Fruit fly (Drosophila melanogaster) whole organism, embryonic: Measurements from ENCODE around the gene HtrA2.

ENCODE experiments used
- CG10267 ChIP-seq: fragments of 200-800 bp; sonication (Bioruptor generic); optimal IDR thresholded peaks from 2 replicates; lab custom pipeline; 2018; ENCODE audit warnings: missing biosample characterization, mild to moderate bottlenecking, missing genetic modification characterization, moderate library complexity
- CG10431 ChIP-seq: fragments of 200-800 bp; sonication (Bioruptor generic); optimal IDR thresholded peaks from 3 replicates; lab custom pipeline; 2018; ENCODE audit warnings: missing biosample characterization, mild to moderate bottlenecking, missing genetic modification characterization
- CG10979 ChIP-seq: fragments of 200-800 bp; sonication (Bioruptor generic); optimal IDR thresholded peaks from 2 replicates; lab custom pipeline; 2018; ENCODE audit warnings: missing biosample characterization, mild to moderate bottlenecking, missing genetic modification characterization, moderate library complexity
- CG11093 ChIP-seq: fragments of 200-800 bp; sonication (Bioruptor generic); IDR thresholded peaks from 3 replicates; pipeline ENCODE4 v1.3.6; 2022; ENCODE audit warnings: missing biosample characterization, missing genetic modification characterization
- CG11560 ChIP-seq: fragments of 200-800 bp; sonication (Bioruptor generic); IDR thresholded peaks from 3 replicates; pipeline ENCODE4 v1.3.6; 2022; ENCODE audit warnings: missing biosample characterization, missing genetic modification characterization
- CG12155 ChIP-seq: fragments of 200-800 bp; sonication (Bioruptor generic); optimal IDR thresholded peaks from 3 replicates; lab custom pipeline; 2016; ENCODE audit warnings: missing biosample characterization, missing genetic modification characterization
- CG12744 ChIP-seq: fragments of 200-800 bp; sonication (Bioruptor generic); optimal IDR thresholded peaks from 2 replicates; lab custom pipeline; 2016; ENCODE audit warnings: missing biosample characterization, missing genetic modification characterization
- CG13424 ChIP-seq: fragments of 200-800 bp; sonication (Bioruptor generic); optimal IDR thresholded peaks from 2 replicates; lab custom pipeline; 2019; ENCODE audit warnings: missing biosample characterization, mild to moderate bottlenecking, missing genetic modification characterization, moderate library complexity
- CG14050 ChIP-seq: fragments of 200-800 bp; sonication (Bioruptor generic); IDR thresholded peaks from 3 replicates; pipeline ENCODE4 v1.3.6; 2022; ENCODE audit warnings: missing biosample characterization, missing genetic modification characterization
- CG14441 ChIP-seq: fragments of 200-800 bp; sonication (Bioruptor generic); IDR thresholded peaks from 2 replicates; pipeline ENCODE4 v1.3.6; 2022; ENCODE audit warnings: missing biosample characterization, missing genetic modification characterization
- CG14667 ChIP-seq: fragments of 200-800 bp; sonication (Bioruptor generic); IDR thresholded peaks from 2 replicates; pipeline ENCODE4 v1.3.6; 2022; ENCODE audit warnings: missing biosample characterization, missing genetic modification characterization
- CG1603 ChIP-seq: fragments of 200-800 bp; sonication (Bioruptor generic); optimal IDR thresholded peaks from 2 replicates; lab custom pipeline; 2019; ENCODE audit warnings: missing biosample characterization, mild to moderate bottlenecking, missing genetic modification characterization, moderate library complexity
- CG17359 ChIP-seq: fragments of 200-800 bp; sonication (Bioruptor generic); optimal IDR thresholded peaks from 3 replicates; lab custom pipeline; 2018; ENCODE audit warnings: missing biosample characterization, mild to moderate bottlenecking, missing genetic modification characterization, moderate library complexity
- CG31365 ChIP-seq: fragments of 200-800 bp; sonication (Bioruptor generic); optimal IDR thresholded peaks from 2 replicates; lab custom pipeline; 2018; ENCODE audit warnings: missing biosample characterization, mild to moderate bottlenecking, missing genetic modification characterization
- CG6654 ChIP-seq: fragments of 200-800 bp; sonication (Bioruptor generic); optimal IDR thresholded peaks from 2 replicates; lab custom pipeline; 2017; ENCODE audit warnings: missing biosample characterization, mild to moderate bottlenecking, missing genetic modification characterization
- CG7786 ChIP-seq: fragments of 200-800 bp; sonication (Bioruptor generic); optimal IDR thresholded peaks from 2 replicates; lab custom pipeline; 2016; ENCODE audit warnings: missing biosample characterization, missing genetic modification characterization
- Drgx ChIP-seq: fragments of 200-800 bp; sonication (Bioruptor generic); IDR thresholded peaks from 2 replicates; pipeline ENCODE4 v1.3.6; 2022; ENCODE audit warnings: missing biosample characterization, missing genetic modification characterization
- E2f2 ChIP-seq: fragments of 200-800 bp; sonication (Bioruptor generic); IDR thresholded peaks from 2 replicates; pipeline ENCODE4 v1.3.6; 2022; ENCODE audit warnings: missing biosample characterization, missing genetic modification characterization
- Ets65A ChIP-seq: fragments of 200-800 bp; sonication (Bioruptor generic); peaks from one replicate; lab custom pipeline; 2016; ENCODE audit warnings: missing biosample characterization, missing genetic modification characterization
- H2.0 ChIP-seq: fragments of 200-800 bp; sonication (Bioruptor generic); IDR thresholded peaks from 2 replicates; pipeline ENCODE4 v1.3.6; 2022; ENCODE audit warnings: missing biosample characterization, missing genetic modification characterization
- HLH3B ChIP-seq: fragments of 200-800 bp; sonication (Bioruptor generic); IDR thresholded peaks from 2 replicates; pipeline ENCODE4 v1.3.6; 2022; ENCODE audit warnings: missing biosample characterization, missing genetic modification characterization
- Jarid2 ChIP-seq: fragments of 200-800 bp; sonication (Bioruptor generic); optimal IDR thresholded peaks from 3 replicates; lab custom pipeline; 2017; ENCODE audit warnings: mild to moderate bottlenecking, missing biosample characterization, missing genetic modification reagents, missing genetic modification characterization
- MESR4 ChIP-seq: fragments of 200-800 bp; sonication (Bioruptor generic); optimal IDR thresholded peaks from 2 replicates; lab custom pipeline; 2018; ENCODE audit warnings: missing biosample characterization, mild to moderate bottlenecking, missing genetic modification characterization, moderate library complexity
- NfI ChIP-seq: fragments of 200-800 bp; sonication (Bioruptor generic); optimal IDR thresholded peaks from 3 replicates; lab custom pipeline; 2018; ENCODE audit warnings: missing biosample characterization, mild to moderate bottlenecking, missing genetic modification characterization, moderate library complexity
- Pdp1 ChIP-seq, 2 experiments: fragments of 200-800 bp; sonication (Bioruptor generic); optimal IDR thresholded peaks; 3 replicates each; lab custom pipeline; 2016; ENCODE audit warnings: missing biosample characterization in 2 of 2, missing genetic modification characterization in 2 of 2, mild to moderate bottlenecking in 1 of 2, moderate library complexity in 1 of 2
- Poxn ChIP-seq: fragments of 200-800 bp; sonication (Bioruptor generic); IDR thresholded peaks from 2 replicates; pipeline ENCODE4 v1.3.6; 2022; ENCODE audit warnings: missing biosample characterization, missing genetic modification characterization
- Sox102F ChIP-seq: fragments of 200-800 bp; sonication (Bioruptor generic); optimal IDR thresholded peaks from 2 replicates; lab custom pipeline; 2018; ENCODE audit warnings: missing biosample characterization, mild to moderate bottlenecking, missing genetic modification characterization, moderate library complexity
- ab ChIP-seq: fragments of 200-800 bp; sonication (Bioruptor generic); optimal IDR thresholded peaks from 2 replicates; lab custom pipeline; 2016; ENCODE audit warnings: missing biosample characterization, missing genetic modification characterization
- aop ChIP-seq: fragments of 200-800 bp; sonication (Bioruptor generic); IDR thresholded peaks from 2 replicates; pipeline ENCODE4 v1.3.6; 2022; ENCODE audit warnings: missing biosample characterization, missing genetic modification characterization
- bsh ChIP-seq, 2 experiments: fragments of 200-800 bp; sonication (Bioruptor generic); optimal IDR thresholded peaks; 2 replicates each; lab custom pipeline; 2017 to 2018; ENCODE audit warnings: mild to moderate bottlenecking in 2 of 2, missing biosample characterization in 2 of 2, missing genetic modification characterization in 2 of 2, moderate library complexity in 1 of 2
- dpn ChIP-seq, 2 experiments: fragments of 200-800 bp; sonication (Bioruptor generic); optimal IDR thresholded peaks; 3 replicates each; lab custom pipeline; 2016; ENCODE audit warnings: missing biosample characterization in 2 of 2, missing genetic modification characterization in 2 of 2
- esg ChIP-seq: fragments of 200-800 bp; sonication (Bioruptor generic); conservative IDR thresholded peaks from 2 replicates; pipeline ENCODE4 v1.3.6; 2022; ENCODE audit warnings: missing biosample characterization, missing genetic modification characterization
- ftz-f1 ChIP-seq: fragments of 200-800 bp; sonication (Bioruptor generic); optimal IDR thresholded peaks from 2 replicates; lab custom pipeline; 2016; ENCODE audit warnings: missing biosample characterization, missing genetic modification characterization
- grn ChIP-seq: fragments of 200-800 bp; sonication (Bioruptor generic); optimal IDR thresholded peaks from 3 replicates; lab custom pipeline; 2017; ENCODE audit warnings: missing biosample characterization, missing genetic modification characterization
- insv ChIP-seq, 2 experiments: fragments of 200-800 bp; sonication (Bioruptor generic); optimal IDR thresholded peaks; 3 replicates each; lab custom pipeline; 2016 to 2018; ENCODE audit warnings: missing biosample characterization in 2 of 2, missing genetic modification characterization in 2 of 2
- lilli ChIP-seq: fragments of 200-800 bp; sonication (Bioruptor generic); optimal IDR thresholded peaks from 3 replicates; lab custom pipeline; 2016; ENCODE audit warnings: missing biosample characterization, missing genetic modification characterization
- lmd ChIP-seq: fragments of 200-800 bp; sonication (Bioruptor generic); IDR thresholded peaks from 2 replicates; pipeline ENCODE4 v1.3.6; 2022; ENCODE audit warnings: missing biosample characterization, missing genetic modification characterization
- lov ChIP-seq, 2 experiments: fragments of 200-800 bp in 1 of 2; fragments of >200 bp in 1 of 2; sonication (Bioruptor generic) in 1 of 2; IDR thresholded peaks in 1 of 2; optimal IDR thresholded peaks in 1 of 2; 2 replicates in 1 of 2; 3 replicates in 1 of 2; pipeline versions ENCODE4 v1.3.6 to Lab custom; 2017 to 2022; ENCODE audit warnings: missing biosample characterization in 1 of 2, missing genetic modification characterization in 1 of 2
- prd ChIP-seq, 3 experiments: fragments of >200 bp in 2 of 3; fragments of 200-800 bp in 1 of 3; sonication (Bioruptor generic) in 1 of 3; optimal IDR thresholded peaks in 2 of 3; IDR thresholded peaks in 1 of 3; 2 replicates in 2 of 3; 3 replicates in 1 of 3; pipeline versions ENCODE4 v1.3.6 to Lab custom; 2017 to 2022; ENCODE audit warnings: missing biosample characterization in 1 of 3, missing genetic modification characterization in 1 of 3
- row ChIP-seq: fragments of 200-800 bp; sonication (Bioruptor generic); IDR thresholded peaks from 3 replicates; pipeline ENCODE4 v1.3.6; 2022; ENCODE audit warnings: missing biosample characterization, missing genetic modification characterization
- sens ChIP-seq: fragments of 200-800 bp; sonication (Bioruptor generic); peaks from one replicate; lab custom pipeline; 2016; ENCODE audit warnings: missing biosample characterization, missing genetic modification characterization
- tio ChIP-seq: fragments of 200-800 bp; sonication (Bioruptor generic); optimal IDR thresholded peaks from 2 replicates; lab custom pipeline; 2017; ENCODE audit warnings: missing biosample characterization, missing genetic modification characterization, inconsistent platforms
- tna ChIP-seq: fragments of 200-800 bp; sonication (Bioruptor generic); IDR thresholded peaks from 2 replicates; pipeline ENCODE4 v1.3.6; 2022; ENCODE audit warnings: missing biosample characterization, missing genetic modification characterization; ENCODE audit not compliant: partially characterized antibody
- unpg ChIP-seq: fragments of 200-800 bp; sonication (Bioruptor generic); optimal IDR thresholded peaks from 3 replicates; lab custom pipeline; 2018; ENCODE audit warnings: missing biosample characterization, mild to moderate bottlenecking, missing genetic modification characterization, moderate library complexity
- zfh2 ChIP-seq: fragments of 200-800 bp; sonication (Bioruptor generic); optimal IDR thresholded peaks from 2 replicates; lab custom pipeline; 2016; ENCODE audit warnings: missing biosample characterization, missing genetic modification characterization

HtrA2 gene

dm6 chr3R:14498072-14498471 lies 13.4 kb downstream of the HtrA2 start (continued):
- TF ChIP-seq prd (optimal IDR thresholded peaks at IDR 0.05; lab: Kevin White, UChicago), result no peak
- peak; percentile 54; the same call in 2 of the 3 replicates for TF ChIP-seq prd (GFP tag; IDR thresholded peaks at IDR 0.05; lab: Robert Waterston, UW)
- peak; percentile 16 for TF ChIP-seq unpg (GFP tag; lab: Kevin White, UChicago)
- TF ChIP-seq tio (GFP tag; lab: Kevin White, UChicago), result peak; percentile 13
- TF ChIP-seq zfh2, result no peak
- TF ChIP-seq NfI (GFP tag; lab: Kevin White, UChicago), result no peak
- peak; percentile 49 for TF ChIP-seq CG1603
- no peak for TF ChIP-seq aop (GFP tag; lab: Robert Waterston, UW)
- TF ChIP-seq Sox102F (GFP tag; lab: Kevin White, UChicago), result peak; percentile 33

dm6 chr3R:14496385-14496784 lies 15.1 kb downstream of the HtrA2 start:
- TF ChIP-seq CG14667 (GFP tag; lab: Robert Waterston, UW) (no peak), Ets65A (peak; percentile 66), HLH3B (GFP tag; lab: Robert Waterston, UW) (no peak), Drgx (GFP tag; lab: Robert Waterston, UW) (peak; percentile 43; the same call in 1 of the 2 replicates), CG31365 (tag; lab: Kevin White, UChicago) (no peak), insv (GFP tag; optimal IDR thresholded peaks at IDR 0.05; lab: Kevin White, UChicago) (no peak)

dm6 chr3R:14493936-14494335 lies 17.6 kb downstream of the HtrA2 start:
- TF ChIP-seq sens (GFP tag; lab: Kevin White, UChicago) (peak; percentile 3), CG10431 (GFP tag; lab: Kevin White, UChicago) (no peak)

- TF ChIP-seq dpn (GFP tag; optimal IDR thresholded peaks at IDR 0.05; lab: Kevin White, UChicago) (no peak), CG14441 (no peak), CG6654 (GFP tag; lab: Kevin White, UChicago) (no peak), bsh (GFP tag; optimal IDR thresholded peaks at IDR 0.05; lab: Kevin White, UChicago) (peak in 1 of 2 experiments; percentile 21), lmd (GFP tag; lab: Robert Waterston, UW) (0 out of 2 replicates have a peak, but pooled peaks have one; percentile 11), CG12744 (GFP tag; lab: Kevin White, UChicago) (no peak), lov (optimal IDR thresholded peaks at IDR 0.05; lab: Kevin White, UChicago) (no peak), lov (GFP tag; IDR thresholded peaks at IDR 0.05; lab: Robert Waterston, UW) (no peak), ab (GFP tag; lab: Kevin White, UChicago) (no peak), CG12155 (GFP tag; lab: Kevin White, UChicago) (no peak), CG11560 (tag; lab: Robert Waterston, UW) (no peak), CG14050 (GFP tag; lab: Robert Waterston, UW) (no peak), tna (GFP tag; lab: Robert Waterston, UW) (no peak), E2f2 (GFP tag; lab: Robert Waterston, UW) (no peak), Jarid2 (GFP tag; lab: Kevin White, UChicago) (no peak), ftz-f1 (no peak), esg (GFP tag; lab: Robert Waterston, UW) (no peak), Pdp1 (GFP tag; optimal IDR thresholded peaks at IDR 0.05; lab: Kevin White, UChicago) (no peak), CG17359 (no peak), CG11093 (no peak), Poxn (GFP tag; lab: Robert Waterston, UW) (no peak), MESR4 (no peak), CG13424 (tag; lab: Kevin White, UChicago) (peak; percentile 6), H2.0 (GFP tag; lab: Robert Waterston, UW) (no peak), row (0 out of 3 replicates have a peak, but pooled peaks have one; percentile 13), grn (GFP tag; lab: Kevin White, UChicago) (no peak), CG10267 (tag; lab: Kevin White, UChicago) (no peak), lilli (GFP tag; lab: Kevin White, UChicago) (no peak), sens (GFP tag; lab: Kevin White, UChicago) (peak; percentile 67), CG7786 (GFP tag; lab: Kevin White, UChicago) (no peak), CG10979 (tag; lab: Kevin White, UChicago) (peak; percentile 29)
Observed at dm6 chr3R:14492287-14492889, 19.1 kb downstream of the HtrA2 start.
